Worm (Caenorhabditis elegans) whole organism, L1 larva: ENCODE results near the gene C16D9.9.

ENCODE experiments used
- C04F5.9 ChIP-seq: sonication (generic microtip); optimal IDR thresholded peaks from 2 replicates; lab custom pipeline; 2016; ENCODE audit warnings: missing genetic modification characterization, missing compliant biosample characterization
- C16A3.4 ChIP-seq: fragments of 150-350 bp; optimal IDR thresholded peaks from 2 replicates; lab custom pipeline; 2014; ENCODE audit warnings: missing biosample characterization, missing genetic modification characterization
- C34B4.2 ChIP-seq: sonication (generic microtip); optimal IDR thresholded peaks from 2 replicates; lab custom pipeline; 2017; ENCODE audit warnings: mild to moderate bottlenecking, missing genetic modification characterization, missing compliant biosample characterization
- alr-1 ChIP-seq: fragments of 200-800 bp; sonication (Bioruptor generic); optimal IDR thresholded peaks from 2 replicates; lab custom pipeline; 2018; ENCODE audit warnings: borderline replicate concordance, mild to moderate bottlenecking, missing genetic modification characterization, missing compliant biosample characterization
- ceh-63 ChIP-seq: fragments of 200-800 bp; sonication (Bioruptor generic); optimal IDR thresholded peaks from 2 replicates; lab custom pipeline; 2018; ENCODE audit warnings: mild to moderate bottlenecking, missing genetic modification characterization, missing compliant biosample characterization
- ces-1 ChIP-seq: fragments of 150-350 bp; optimal IDR thresholded peaks from 2 replicates; lab custom pipeline; 2014; ENCODE audit warnings: missing biosample characterization, missing genetic modification reagents, missing genetic modification characterization
- dpl-1 ChIP-seq, 3 experiments: fragments of 150-350 bp in 2 of 3; sonication (generic microtip) in 1 of 3; optimal IDR thresholded peaks; 2 replicates each; lab custom pipeline; 2014 to 2017; ENCODE audit warnings: missing biosample characterization in 3 of 3, missing genetic modification characterization in 3 of 3, missing genetic modification reagents in 3 of 3
- efl-1 ChIP-seq, 4 experiments: fragments of 150-350 bp; optimal IDR thresholded peaks in 3 of 4; peaks in 1 of 4; 1 replicate in 1 of 4; 2 replicates in 3 of 4; lab custom pipeline; 2014; ENCODE audit warnings: missing biosample characterization in 2 of 4, missing genetic modification characterization in 2 of 4, missing genetic modification reagents in 2 of 4
- efl-3 ChIP-seq: fragments of 200-800 bp; sonication (Bioruptor generic); optimal IDR thresholded peaks from 2 replicates; lab custom pipeline; 2018; ENCODE audit warnings: mild to moderate bottlenecking, missing genetic modification characterization, missing compliant biosample characterization
- elt-2 ChIP-seq: sonication (generic microtip); optimal IDR thresholded peaks from 2 replicates; lab custom pipeline; 2016; ENCODE audit warnings: missing genetic modification characterization, mild to moderate bottlenecking, inconsistent platforms, missing compliant biosample characterization, missing genetic modification reagents
- fkh-8 ChIP-seq: sonication (generic microtip); optimal IDR thresholded peaks from 2 replicates; lab custom pipeline; 2016; ENCODE audit warnings: mild to moderate bottlenecking, missing genetic modification characterization, missing compliant biosample characterization
- lin-13 ChIP-seq: fragments of 150-350 bp; optimal IDR thresholded peaks from 2 replicates; lab custom pipeline; 2014; ENCODE audit warnings: missing biosample characterization, missing genetic modification reagents, missing genetic modification characterization
- lin-14 ChIP-seq: fragments of 200-800 bp; sonication (Bioruptor generic); optimal IDR thresholded peaks from 2 replicates; lab custom pipeline; 2018; ENCODE audit warnings: mild to moderate bottlenecking, missing genetic modification characterization, moderate library complexity, missing compliant biosample characterization
- lin-15B ChIP-seq: fragments of 150-350 bp; sonication (generic microtip); optimal IDR thresholded peaks from 3 replicates; lab custom pipeline; 2014; ENCODE audit warnings: missing biosample characterization, missing genetic modification characterization
- lin-35 ChIP-seq, 2 experiments: fragments of 150-350 bp; optimal IDR thresholded peaks; 2 replicates each; lab custom pipeline; 2014; ENCODE audit warnings: missing biosample characterization in 2 of 2, missing genetic modification characterization in 2 of 2, missing genetic modification reagents in 2 of 2
- nhr-11 ChIP-seq: fragments of 150-350 bp; optimal IDR thresholded peaks from 2 replicates; lab custom pipeline; 2014; ENCODE audit warnings: missing biosample characterization, missing genetic modification characterization
- nhr-12 ChIP-seq: sonication (generic microtip); optimal IDR thresholded peaks from 2 replicates; lab custom pipeline; 2017; ENCODE audit warnings: missing biosample characterization, missing genetic modification characterization
- nhr-71 ChIP-seq: sonication (generic microtip); optimal IDR thresholded peaks from 2 replicates; lab custom pipeline; 2016; ENCODE audit warnings: mild to moderate bottlenecking, missing genetic modification characterization, moderate library complexity, missing compliant biosample characterization
- nhr-90 ChIP-seq: sonication (generic microtip); optimal IDR thresholded peaks from 2 replicates; lab custom pipeline; 2016; ENCODE audit warnings: mild to moderate bottlenecking, missing genetic modification characterization, missing compliant biosample characterization; ENCODE audit not compliant: poor library complexity
- pax-3 ChIP-seq: fragments of 200-800 bp; sonication (Bioruptor generic); optimal IDR thresholded peaks from 2 replicates; lab custom pipeline; 2018; ENCODE audit warnings: mild to moderate bottlenecking, missing genetic modification characterization, moderate library complexity, missing compliant biosample characterization
- rnt-1 ChIP-seq: sonication (generic microtip); optimal IDR thresholded peaks from 2 replicates; lab custom pipeline; 2016; ENCODE audit warnings: mild to moderate bottlenecking, missing genetic modification characterization, moderate library complexity, missing compliant biosample characterization
- snpc-4 ChIP-seq: fragments of 150-350 bp; optimal IDR thresholded peaks from 2 replicates; lab custom pipeline; 2014; ENCODE audit warnings: missing biosample characterization, missing genetic modification characterization
- sox-4 ChIP-seq: sonication (generic microtip); optimal IDR thresholded peaks from 2 replicates; lab custom pipeline; 2016; ENCODE audit warnings: missing genetic modification characterization, missing compliant biosample characterization
- tlp-1 ChIP-seq: fragments of 150-350 bp; optimal IDR thresholded peaks from 2 replicates; lab custom pipeline; 2014; ENCODE audit warnings: missing biosample characterization, missing genetic modification characterization
- unc-130 ChIP-seq: fragments of 150-350 bp; optimal IDR thresholded peaks from 2 replicates; lab custom pipeline; 2017; ENCODE audit warnings: missing biosample characterization, missing genetic modification characterization, inconsistent platforms
- unc-62 ChIP-seq: fragments of 150-350 bp; optimal IDR thresholded peaks from 2 replicates; lab custom pipeline; 2014; ENCODE audit warnings: missing biosample characterization, missing genetic modification reagents, missing genetic modification characterization
- ztf-11 ChIP-seq, 2 experiments: sonication (generic microtip); optimal IDR thresholded peaks; 2 replicates each; lab custom pipeline; 2016 to 2017; ENCODE audit warnings: missing genetic modification characterization in 2 of 2, missing biosample characterization in 1 of 2, missing compliant biosample characterization in 1 of 2

The C16D9.9 gene

ce11 chrV:8302522-8302921, 38.5 kb downstream of the C16D9.9 start, which contains the start of gene sel-9 (continued):
- no peak for TF ChIP-seq nhr-11 (tag; lab: Kevin White, UChicago)
- peak; percentile 85 to 92 (median 89) for TF ChIP-seq dpl-1 (GFP tag; optimal IDR thresholded peaks at IDR 0.05; lab: Kevin White, UChicago)
- no peak for TF ChIP-seq nhr-12
- TF ChIP-seq pax-3 (tag; lab: Kevin White, UChicago) = no peak
- TF ChIP-seq snpc-4 (tag; lab: Kevin White, UChicago) = peak; percentile 60
- TF ChIP-seq unc-130 (tag; lab: Kevin White, UChicago) = no peak
- no peak for TF ChIP-seq sox-4 (tag; lab: Kevin White, UChicago)
- peak; percentile 43 for TF ChIP-seq rnt-1 (tag; lab: Kevin White, UChicago)

ce11 chrV:8304461-8305195, 40.6 kb downstream of the C16D9.9 start, which contains the start of gene W02D7.11:
W02D7.11 (minus strand) TSS chrV:8304511.
- TF ChIP-seq lin-35 (GFP tag; optimal IDR thresholded peaks at IDR 0.05; lab: Kevin White, UChicago) (peak in 1 of 2 experiments; percentile 30), elt-2 (tag; lab: Kevin White, UChicago) (peak; percentile 64), efl-1 (optimal IDR thresholded peaks at IDR 0.05; lab: Kevin White, UChicago) (no peak), efl-1 (GFP tag; optimal IDR thresholded peaks at IDR 0.05 in 1 of 2; lab: Kevin White, UChicago) (peak in 1 of 2 experiments; percentile 21), C04F5.9 (no peak)

DNA sequence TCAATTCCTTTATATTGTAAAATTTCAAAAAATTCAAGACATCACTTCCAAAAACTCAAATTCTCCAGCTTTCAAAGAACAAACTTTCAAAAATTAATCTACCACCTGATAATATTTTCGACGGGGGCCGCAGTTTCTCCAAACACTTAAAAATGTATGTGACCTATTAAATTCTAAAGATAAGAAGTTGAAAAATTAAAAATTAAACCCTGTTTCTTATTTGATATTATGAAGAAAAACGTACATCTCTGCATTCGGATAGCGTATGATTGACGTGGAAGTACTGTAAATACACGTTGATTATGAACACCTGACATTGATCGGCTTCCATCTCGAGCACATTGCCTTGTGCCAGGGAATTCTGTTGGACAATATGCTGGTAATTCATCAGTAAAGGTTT, 41.9 kb downstream of the C16D9.9 start:
- TF ChIP-seq nhr-71 = no peak
- peak; percentile 60 for TF ChIP-seq elt-2 (tag; lab: Kevin White, UChicago)

ce11 chrV:8306366-8306765, 42.3 kb downstream of the C16D9.9 start, which contains the start of gene W02D7.8:
W02D7.8 (minus strand) TSS chrV:8306466.
- TF ChIP-seq ces-1 = no peak
- no peak for TF ChIP-seq nhr-90 (tag; lab: Kevin White, UChicago)
- TF ChIP-seq ztf-11 (tag; optimal IDR thresholded peaks at IDR 0.05; lab: Kevin White, UChicago) = no peak
- no peak for TF ChIP-seq alr-1 (tag; lab: Kevin White, UChicago)
- no peak for TF ChIP-seq C16A3.4 (tag; lab: Kevin White, UChicago)

DNA sequence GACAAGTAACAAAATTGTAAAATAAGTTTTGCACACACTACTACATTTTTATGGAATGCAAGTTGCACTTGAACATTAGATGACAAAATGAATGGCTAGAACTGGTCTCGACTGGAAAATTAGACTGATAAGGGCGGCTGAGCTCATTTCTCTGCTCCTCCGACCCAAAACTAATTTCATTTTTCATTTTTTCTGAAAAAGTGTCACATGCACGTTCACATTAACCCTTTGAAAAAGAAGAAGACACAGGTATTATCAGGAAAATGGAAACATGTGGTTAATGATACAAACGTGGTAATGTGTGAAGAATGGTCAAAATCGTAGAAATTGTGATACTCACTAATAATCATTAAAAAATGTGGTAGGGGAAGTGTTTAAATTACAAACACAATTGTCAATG, 43.0 kb downstream of the C16D9.9 start:
- peak in 1 of 2 experiments; percentile 23 for TF ChIP-seq lin-35 (GFP tag; optimal IDR thresholded peaks at IDR 0.05; lab: Kevin White, UChicago)
- TF ChIP-seq C16A3.4 (tag; lab: Kevin White, UChicago) = no peak
- no peak for TF ChIP-seq efl-1 (optimal IDR thresholded peaks at IDR 0.05; lab: Kevin White, UChicago)
- peak in 1 of 2 experiments; percentile 57 for TF ChIP-seq efl-1 (GFP tag; optimal IDR thresholded peaks at IDR 0.05 in 1 of 2; lab: Kevin White, UChicago)
- TF ChIP-seq elt-2 (tag; lab: Kevin White, UChicago) = peak; percentile 73

- TF ChIP-seq elt-2 (tag; lab: Kevin White, UChicago) = peak; percentile 78
- TF ChIP-seq efl-3 = no peak
These were observed 43.6 kb downstream of the C16D9.9 start, which contains the start of gene clec-218 for ce11 chrV:8307681-8308080. clec-218 (plus strand) TSS chrV:8307942.

DNA sequence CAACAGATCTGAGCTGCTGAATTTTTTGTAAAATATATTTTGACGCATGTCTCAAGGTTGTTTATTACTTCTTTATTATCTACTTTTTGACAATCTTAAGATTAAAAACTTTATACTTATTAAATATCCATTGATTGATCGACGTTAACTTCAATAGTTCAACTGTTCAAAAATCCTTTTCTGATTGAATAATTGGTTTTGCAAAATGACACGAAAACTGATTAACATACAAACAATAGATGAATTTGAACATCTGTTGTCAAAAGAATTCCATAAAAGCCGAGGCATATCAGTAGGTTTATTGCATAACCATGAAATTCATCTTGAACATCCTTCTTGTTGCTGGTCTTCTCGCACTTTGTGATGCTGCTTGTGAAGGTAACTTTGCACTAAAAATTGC, 47.2 kb downstream of the C16D9.9 start, which contains the start of gene W02D7.12:
Gene W02D7.12 (plus strand): TSS at position 301 of the 400 bp plus-strand sequence.
- no peak for TF ChIP-seq lin-15B (tag; lab: Kevin White, UChicago)
- no peak for TF ChIP-seq ztf-11 (tag; optimal IDR thresholded peaks at IDR 0.05; lab: Kevin White, UChicago)
- TF ChIP-seq lin-14 (GFP tag; lab: Kevin White, UChicago) = no peak
- no peak for TF ChIP-seq tlp-1
- no peak for TF ChIP-seq C34B4.2 (tag; lab: Kevin White, UChicago)
- no peak for TF ChIP-seq snpc-4 (tag; lab: Kevin White, UChicago)
- TF ChIP-seq elt-2 (tag; lab: Kevin White, UChicago) = no peak
- TF ChIP-seq dpl-1 (GFP tag; optimal IDR thresholded peaks at IDR 0.05; lab: Kevin White, UChicago) = no peak
- TF ChIP-seq ceh-63 (GFP tag; lab: Kevin White, UChicago) = no peak
- TF ChIP-seq fkh-8 (tag; lab: Kevin White, UChicago) = no peak
- TF ChIP-seq lin-13 (GFP tag; lab: Kevin White, UChicago) = no peak
- no peak for TF ChIP-seq unc-62
